Worm (Caenorhabditis elegans): ENCODE results near the gene Y105C5A.1285.
"Not testable (repeated sequence)": the region's sequence is repeated elsewhere in the genome, so short reads cannot be mapped to it uniquely, and the experiment has no call there.

Y105C5A.1285 gene

ce11 chrIV:15752114-15752513 is at the start of gene Y105C5A.1285:
Gene Y105C5A.1285, plus strand, starts transcription at chrIV:15752414.
- not testable (repeated sequence) for TF ChIP-seq unc-62 (GFP tag; optimal IDR thresholded peaks at IDR 0.05)

- TF ChIP-seq unc-62 (GFP tag; optimal IDR thresholded peaks at IDR 0.05): no peak
Measured at ce11 chrIV:15718442-15718841, 33.8 kb upstream of the Y105C5A.1285 start.

DNA sequence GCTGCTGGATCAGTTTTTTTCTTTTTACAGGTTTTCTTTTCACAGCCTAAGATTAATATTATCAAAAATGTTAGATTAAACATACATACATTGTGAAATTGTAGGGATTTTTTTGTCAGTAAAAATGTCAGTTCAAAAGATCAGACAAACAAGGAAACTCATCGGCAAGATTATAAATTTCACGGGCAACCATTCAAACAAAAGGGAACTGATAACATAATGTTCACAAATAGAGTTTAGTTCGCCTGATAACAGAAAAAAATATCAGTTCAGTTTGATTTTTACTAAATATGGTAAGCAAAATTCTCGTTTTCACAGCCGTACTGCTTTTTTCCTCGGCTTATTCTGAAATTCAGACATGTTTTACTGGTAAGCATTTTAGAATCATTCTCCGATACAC is 26.0 kb upstream of the Y105C5A.1285 start:
- TF ChIP-seq unc-62 (GFP tag; optimal IDR thresholded peaks at IDR 0.05): no peak

DNA sequence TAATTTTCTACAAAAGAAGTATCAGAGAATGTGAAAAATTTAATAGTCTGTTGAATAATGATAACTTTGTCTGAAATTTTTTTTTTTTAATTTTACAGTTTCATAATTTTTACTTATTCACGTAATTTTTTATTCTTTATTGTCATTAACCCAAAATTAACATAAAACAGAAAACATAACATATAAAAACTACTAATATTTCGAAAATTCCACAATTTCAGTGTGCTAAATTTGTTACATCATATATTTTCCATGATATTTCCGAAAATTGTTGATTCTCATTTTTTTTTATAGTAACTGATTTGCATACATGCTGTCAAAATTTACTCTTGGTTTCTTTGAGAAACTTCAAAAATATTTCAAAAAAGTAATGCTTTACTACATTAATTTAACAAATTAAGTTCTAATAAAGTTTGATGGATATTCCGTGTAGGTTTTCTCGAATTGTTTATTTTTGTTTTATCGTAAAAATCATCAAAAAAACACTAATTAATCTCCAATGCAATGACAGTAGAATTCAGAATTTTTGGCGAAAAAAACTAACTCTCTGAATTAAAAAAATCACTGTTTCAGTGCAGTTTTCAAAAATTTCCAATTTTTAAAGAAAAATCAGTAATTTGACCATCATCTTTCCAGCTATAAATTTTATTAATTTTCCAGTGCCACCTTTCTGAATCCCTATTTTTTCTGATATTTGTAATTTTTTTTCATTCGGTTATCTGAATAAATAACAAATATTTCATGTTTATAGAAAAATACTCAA is 2.0 kb upstream of the Y105C5A.1285 start:
- TF ChIP-seq unc-62 (GFP tag; optimal IDR thresholded peaks at IDR 0.05): no peak

DNA sequence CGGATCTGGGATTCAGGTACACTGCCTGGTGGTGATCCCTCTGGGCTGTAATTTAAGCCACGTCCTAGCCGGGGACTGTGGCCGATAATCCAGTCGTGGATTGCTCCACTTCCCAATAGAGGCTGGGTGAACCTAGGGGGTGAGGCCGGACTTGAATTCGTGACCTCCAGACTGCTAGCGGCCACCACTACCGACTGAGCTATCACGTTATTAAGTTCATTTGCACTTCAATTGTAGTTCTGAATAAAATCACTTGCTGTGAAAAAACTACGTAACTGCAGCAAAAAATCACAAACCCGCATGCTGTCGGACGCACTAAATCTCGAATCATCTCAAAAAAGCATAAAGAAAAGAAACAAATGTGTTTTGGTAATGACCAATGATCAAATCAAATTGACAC is 38.6 kb downstream of the Y105C5A.1285 start, which contains the start of gene Y105C5A.1273:
Gene Y105C5A.1273 (plus strand): TSS at position 301 of the 400 bp plus-strand sequence.
- not testable (repeated sequence) for TF ChIP-seq unc-62 (GFP tag; optimal IDR thresholded peaks at IDR 0.05)

DNA sequence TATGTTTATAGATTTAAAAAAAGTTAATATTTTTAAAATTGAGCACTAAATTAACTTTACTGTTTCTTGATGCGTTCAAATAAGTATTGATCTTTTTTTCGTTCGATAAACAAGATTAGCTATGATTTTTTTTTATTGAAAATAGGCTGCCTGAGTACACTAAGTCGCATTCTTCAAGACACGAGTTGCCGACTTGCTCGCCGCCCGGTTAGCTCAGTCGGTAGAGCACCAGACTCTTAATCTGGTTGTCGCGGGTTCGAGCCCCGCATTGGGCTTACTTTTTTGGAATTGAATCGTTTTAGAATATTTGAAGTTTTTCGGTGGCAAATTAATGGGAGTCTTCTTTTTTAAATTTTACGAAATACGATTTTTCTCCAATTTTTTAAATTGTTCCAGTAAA is 41.0 kb downstream of the Y105C5A.1285 start:
- TF ChIP-seq unc-62 (GFP tag; optimal IDR thresholded peaks at IDR 0.05): no peak

DNA sequence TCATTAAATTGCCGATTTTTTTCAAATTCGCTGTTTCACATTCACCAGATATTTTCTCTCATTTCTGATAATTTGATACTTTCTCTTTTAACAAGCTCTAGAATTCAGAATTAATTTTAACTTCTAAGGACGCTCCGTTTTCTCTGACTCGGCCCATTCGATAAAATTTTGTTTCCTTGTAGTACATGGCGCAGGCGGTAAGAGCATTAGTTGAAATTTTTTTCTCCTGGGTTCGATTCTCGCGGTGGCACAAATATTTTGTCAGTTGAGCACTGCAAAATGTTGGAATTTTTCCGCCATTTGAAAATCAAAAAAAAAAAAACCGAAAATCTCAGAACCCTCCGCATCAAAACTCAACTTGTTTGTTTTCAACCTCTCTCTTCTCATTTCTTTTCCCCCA is 41.8 kb downstream of the Y105C5A.1285 start:
- no peak for TF ChIP-seq unc-62 (GFP tag; optimal IDR thresholded peaks at IDR 0.05)

All from whole organism, dauer.